Worm (Caenorhabditis elegans) whole organism, dauer: Measurements from ENCODE around the gene cpg-20.

Source experiments
- unc-62 ChIP-seq: sonication (generic microtip); optimal IDR thresholded peaks from 2 replicates; lab custom pipeline; 2017; ENCODE audit warnings: missing biosample characterization, missing genetic modification reagents, missing genetic modification characterization

cpg-20 gene

ce11 chrIV:6076128-6076527, at the start of gene cpg-20:
cpg-20 (minus strand) TSS chrIV:6076228.
- TF ChIP-seq unc-62 (GFP tag; lab: Kevin White, UChicago), result no peak

ce11 chrIV:6117741-6118265, 41.8 kb upstream of the cpg-20 start, which contains the start of gene zen-4:
zen-4 (plus strand) TSS chrIV:6118215.
- TF ChIP-seq unc-62 (GFP tag; lab: Kevin White, UChicago), result no peak

- TF ChIP-seq unc-62 (GFP tag; lab: Kevin White, UChicago), result no peak
These were observed 36.3 kb upstream of the cpg-20 start, which contains the start of gene M03D4.3 for ce11 chrIV:6112291-6112690. M03D4.3 (minus strand) TSS chrIV:6112391.

ce11 chrIV:6108665-6109064, 32.6 kb upstream of the cpg-20 start:
- TF ChIP-seq unc-62 (GFP tag; lab: Kevin White, UChicago), result no peak

- TF ChIP-seq unc-62 (GFP tag; lab: Kevin White, UChicago), result no peak
These were observed 28.4 kb upstream of the cpg-20 start for ce11 chrIV:6104446-6104845.

- TF ChIP-seq unc-62 (GFP tag; lab: Kevin White, UChicago), result no peak
These were observed 23.7 kb upstream of the cpg-20 start for ce11 chrIV:6099770-6100169.

- TF ChIP-seq unc-62 (GFP tag; lab: Kevin White, UChicago), result no peak
These were observed 21.3 kb upstream of the cpg-20 start for ce11 chrIV:6097040-6097928.

- TF ChIP-seq unc-62 (GFP tag; lab: Kevin White, UChicago), result no peak
These were observed 19.4 kb upstream of the cpg-20 start, which contains the start of gene lag-1 for ce11 chrIV:6095357-6095858. lag-1 (plus strand) TSS chrIV:6095407.

ce11 chrIV:6094315-6094606, 18.2 kb upstream of the cpg-20 start:
- TF ChIP-seq unc-62 (GFP tag; lab: Kevin White, UChicago), result no peak

ce11 chrIV:6093477-6094314, 17.7 kb upstream of the cpg-20 start, which contains the start of gene cpi-1:
cpi-1 (minus strand) TSS chrIV:6093680.
- TF ChIP-seq unc-62 (GFP tag; lab: Kevin White, UChicago), result no peak

ce11 chrIV:6092313-6092712, 16.3 kb upstream of the cpg-20 start, which contains the start of gene K08B4.7:
K08B4.7 (minus strand) TSS chrIV:6092413.
- no peak for TF ChIP-seq unc-62 (GFP tag; lab: Kevin White, UChicago)

- TF ChIP-seq unc-62 (GFP tag; lab: Kevin White, UChicago), result no peak
These were observed 10.5 kb upstream of the cpg-20 start for ce11 chrIV:6086479-6086878.

- TF ChIP-seq unc-62 (GFP tag; lab: Kevin White, UChicago), result no peak
These were observed 7.6 kb upstream of the cpg-20 start, which contains the start of gene ugt-20 for ce11 chrIV:6083550-6084041. ugt-20 (minus strand) TSS chrIV:6083600.

ce11 chrIV:6079925-6080324, 3.9 kb upstream of the cpg-20 start, which contains the start of gene ugt-19:
ugt-19 (minus strand) TSS chrIV:6079952.
- no peak for TF ChIP-seq unc-62 (GFP tag; lab: Kevin White, UChicago)

- no peak for TF ChIP-seq unc-62 (GFP tag; lab: Kevin White, UChicago)
These were observed 5.0 kb downstream of the cpg-20 start for ce11 chrIV:6071026-6071425.
